In genomic region chr3R:18758548-18759257, dm6 we compare ENCODE assay signal across 1 fruit fly cellular context.
TF ChIP-seq lines count a peak whose summit lies in the region.

Epg5 (minus strand) TSS chr3R:18758873.

TF ChIP-seq in whole organism, embryonic, 481 proteins besides CTCF, POLR2A, EP300 and RAD21 (continued from another document and continues in another):
- TF ChIP-seq lilli (GFP tag; optimal IDR thresholded peaks at IDR 0.05; lab: Kevin White, UChicago), result peak; percentile 89
- peak; percentile 72 for TF ChIP-seq sisA (GFP tag; IDR thresholded peaks at IDR 0.05; lab: Robert Waterston, UW)
- TF ChIP-seq dmrt99B (tag; optimal IDR thresholded peaks at IDR 0.05; lab: Kevin White, UChicago), result no peak
- TF ChIP-seq Usf (GFP tag; optimal IDR thresholded peaks at IDR 0.05; lab: Kevin White, UChicago), result no peak
- no peak for TF ChIP-seq grau (tag; optimal IDR thresholded peaks at IDR 0.05; lab: Kevin White, UChicago)
- TF ChIP-seq exex (tag; optimal IDR thresholded peaks at IDR 0.05; lab: Kevin White, UChicago), result no peak
- no peak for TF ChIP-seq tio (GFP tag; optimal IDR thresholded peaks at IDR 0.05; lab: Kevin White, UChicago)
- 0 out of 2 replicates have a peak, but pooled peaks have one; percentile 33 for TF ChIP-seq Awh (GFP tag; IDR thresholded peaks at IDR 0.05; lab: Robert Waterston, UW)
- TF ChIP-seq Hr3 (GFP tag; optimal IDR thresholded peaks at IDR 0.05; lab: Kevin White, UChicago), result peak; percentile 66
- TF ChIP-seq Myb (GFP tag; optimal IDR thresholded peaks at IDR 0.05; lab: Kevin White, UChicago), result peak; percentile 73
- peak; percentile 31; the same call in 1 of the 3 replicates for TF ChIP-seq B-H1 (GFP tag; IDR thresholded peaks at IDR 0.05; lab: Robert Waterston, UW)
- 0 out of 2 replicates have a peak, but pooled peaks have one; percentile 17 for TF ChIP-seq CG17612 (GFP tag; IDR thresholded peaks at IDR 0.05; lab: Robert Waterston, UW)
- no peak for TF ChIP-seq gcm (GFP tag; optimal IDR thresholded peaks at IDR 0.05; lab: Kevin White, UChicago)
- 0 out of 3 replicates have a peak, but pooled peaks have one; percentile 18 for TF ChIP-seq CG2889 (GFP tag; IDR thresholded peaks at IDR 0.05; lab: Robert Waterston, UW)
- TF ChIP-seq ro (GFP tag; IDR thresholded peaks at IDR 0.05; lab: Robert Waterston, UW), result no peak
- TF ChIP-seq Vsx1 (GFP tag; optimal IDR thresholded peaks at IDR 0.05; lab: Kevin White, UChicago), result no peak
- peak in 1 of 2 experiments; percentile 74 for TF ChIP-seq Pdp1 (GFP tag; optimal IDR thresholded peaks at IDR 0.05; lab: Kevin White, UChicago)
- no peak for TF ChIP-seq CG13123 (GFP tag; optimal IDR thresholded peaks at IDR 0.05; lab: Kevin White, UChicago)
- TF ChIP-seq kah (GFP tag; optimal IDR thresholded peaks at IDR 0.05; lab: Kevin White, UChicago), result no peak
- TF ChIP-seq CG14014 (GFP tag; IDR thresholded peaks at IDR 0.05; lab: Robert Waterston, UW), result peak; percentile 81
- TF ChIP-seq HLH3B (GFP tag; IDR thresholded peaks at IDR 0.05; lab: Robert Waterston, UW), result peak; percentile 39; the same call in 1 of the 2 replicates
- peak; percentile 76 for TF ChIP-seq Ets97D (GFP tag; optimal IDR thresholded peaks at IDR 0.05; lab: Kevin White, UChicago)
- TF ChIP-seq CG8089 (GFP tag; optimal IDR thresholded peaks at IDR 0.05; lab: Kevin White, UChicago), result peak; percentile 45
- TF ChIP-seq Hey (tag; optimal IDR thresholded peaks at IDR 0.05; lab: Kevin White, UChicago), result no peak
- no peak for TF ChIP-seq CG3407 (GFP tag; optimal IDR thresholded peaks at IDR 0.05; lab: Kevin White, UChicago)
- peak; percentile 61; the same call in 2 of the 3 replicates for TF ChIP-seq Optix (GFP tag; IDR thresholded peaks at IDR 0.05; lab: Robert Waterston, UW)
- no peak for TF ChIP-seq twi (tag; optimal IDR thresholded peaks at IDR 0.05; lab: Kevin White, UChicago)
- peak; percentile 53 for TF ChIP-seq luna (GFP tag; optimal IDR thresholded peaks at IDR 0.05; lab: Kevin White, UChicago)
- TF ChIP-seq chif (GFP tag; optimal IDR thresholded peaks at IDR 0.05; lab: Kevin White, UChicago), result peak; percentile 34 to 65
- TF ChIP-seq cwo (GFP tag; optimal IDR thresholded peaks at IDR 0.05; lab: Kevin White, UChicago), result no peak
- TF ChIP-seq chm (GFP tag; IDR thresholded peaks at IDR 0.05; lab: Robert Waterston, UW), result no peak
- TF ChIP-seq Opbp (GFP tag; IDR thresholded peaks at IDR 0.05; lab: Robert Waterston, UW; ENCODE audit: partially characterized antibody), result peak; percentile 94
- TF ChIP-seq E2f1 (GFP tag; IDR thresholded peaks at IDR 0.05; lab: Robert Waterston, UW), result peak; percentile 71
- no peak for TF ChIP-seq fd3F (GFP tag; optimal IDR thresholded peaks at IDR 0.05; lab: Kevin White, UChicago)
- TF ChIP-seq ewg (GFP tag; optimal IDR thresholded peaks at IDR 0.05; lab: Kevin White, UChicago), result peak; percentile 27
- peak; percentile 83 for TF ChIP-seq MBD-R2 (GFP tag; IDR thresholded peaks at IDR 0.05; lab: Robert Waterston, UW)
- TF ChIP-seq sima (GFP tag; optimal IDR thresholded peaks at IDR 0.05; lab: Kevin White, UChicago), result no peak
- no peak for TF ChIP-seq mirr (GFP tag; optimal IDR thresholded peaks at IDR 0.05; lab: Kevin White, UChicago)
- no peak for TF ChIP-seq CG10321 (GFP tag; IDR thresholded peaks at IDR 0.05; lab: Robert Waterston, UW)
- TF ChIP-seq grn (GFP tag; optimal IDR thresholded peaks at IDR 0.05; lab: Kevin White, UChicago), result no peak
- TF ChIP-seq lmd (GFP tag; IDR thresholded peaks at IDR 0.05; lab: Robert Waterston, UW), result peak; percentile 77
- TF ChIP-seq MESR4 (GFP tag; optimal IDR thresholded peaks at IDR 0.05; lab: Kevin White, UChicago), result peak; percentile 55
- TF ChIP-seq CG12942 (GFP tag; optimal IDR thresholded peaks at IDR 0.05; lab: Kevin White, UChicago), result peak; percentile 75
- TF ChIP-seq CG1233 (GFP tag; optimal IDR thresholded peaks at IDR 0.05; lab: Kevin White, UChicago), result no peak
- TF ChIP-seq Dfd (GFP tag; optimal IDR thresholded peaks at IDR 0.05; lab: Kevin White, UChicago), result no peak
- TF ChIP-seq Atf-2 (GFP tag; optimal IDR thresholded peaks at IDR 0.05; lab: Kevin White, UChicago), result peak; percentile 55
- no peak for TF ChIP-seq org-1 (GFP tag; optimal IDR thresholded peaks at IDR 0.05; lab: Kevin White, UChicago)
- no peak for TF ChIP-seq dati (GFP tag; IDR thresholded peaks at IDR 0.05; lab: Robert Waterston, UW)
- TF ChIP-seq run (tag; optimal IDR thresholded peaks at IDR 0.05; lab: Kevin White, UChicago), result no peak
- no peak for TF ChIP-seq Oli (tag; optimal IDR thresholded peaks at IDR 0.05; lab: Kevin White, UChicago)
- TF ChIP-seq CG18262 (tag; optimal IDR thresholded peaks at IDR 0.05; lab: Kevin White, UChicago), result no peak
- TF ChIP-seq CG7987 (GFP tag; optimal IDR thresholded peaks at IDR 0.05; lab: Kevin White, UChicago), result peak; percentile 40
- TF ChIP-seq zfh2 (GFP tag; optimal IDR thresholded peaks at IDR 0.05; lab: Kevin White, UChicago), result peak; percentile 90
- no peak for TF ChIP-seq CG15269 (tag; optimal IDR thresholded peaks at IDR 0.05; lab: Kevin White, UChicago)
- TF ChIP-seq chinmo (GFP tag; IDR thresholded peaks at IDR 0.05; lab: Robert Waterston, UW; ENCODE audit: partially characterized antibody), result peak; percentile 88; the same call in 3 of the 4 replicates
- peak; percentile 99 for TF ChIP-seq Doc3 (GFP tag; IDR thresholded peaks at IDR 0.05; lab: Robert Waterston, UW; ENCODE audit: partially characterized antibody)
- TF ChIP-seq vvl (GFP tag; IDR thresholded peaks at IDR 0.05; lab: Robert Waterston, UW), result peak; percentile 53
- TF ChIP-seq PHDP (tag; optimal IDR thresholded peaks at IDR 0.05; lab: Kevin White, UChicago), result no peak
- TF ChIP-seq Gug (GFP tag; IDR thresholded peaks at IDR 0.05; lab: Robert Waterston, UW), result peak; percentile 83; the same call in 3 of the 4 replicates
- no peak for TF ChIP-seq CG17829 (tag; optimal IDR thresholded peaks at IDR 0.05; lab: Kevin White, UChicago)
- TF ChIP-seq CkIIα-i1 (GFP tag; IDR thresholded peaks at IDR 0.05; lab: Robert Waterston, UW), result no peak
- TF ChIP-seq sc (optimal IDR thresholded peaks at IDR 0.05; lab: Kevin White, UChicago), result no peak
- TF ChIP-seq sc (GFP tag; optimal IDR thresholded peaks at IDR 0.05; lab: Kevin White, UChicago), result no peak
- no peak for TF ChIP-seq CG8359 (GFP tag; optimal IDR thresholded peaks at IDR 0.05; lab: Kevin White, UChicago; ENCODE audit: borderline replicate concordance)
- TF ChIP-seq CG4730 (GFP tag; IDR thresholded peaks at IDR 0.05; lab: Robert Waterston, UW), result 0 out of 2 replicates have a peak, but pooled peaks have one; percentile 19
- peak; percentile 19 for TF ChIP-seq Ravus (GFP tag; IDR thresholded peaks at IDR 0.05; lab: Robert Waterston, UW)
- no peak for TF ChIP-seq bigmax (GFP tag; optimal IDR thresholded peaks at IDR 0.05; lab: Kevin White, UChicago)
- peak; percentile 74 for TF ChIP-seq CG12155 (GFP tag; optimal IDR thresholded peaks at IDR 0.05; lab: Kevin White, UChicago)
- TF ChIP-seq HmgZ (tag; optimal IDR thresholded peaks at IDR 0.05; lab: Kevin White, UChicago), result peak; percentile 89
- no peak for TF ChIP-seq cg (GFP tag; optimal IDR thresholded peaks at IDR 0.05; lab: Kevin White, UChicago)
- peak; percentile 75 for TF ChIP-seq vfl (GFP tag; optimal IDR thresholded peaks at IDR 0.05; lab: Kevin White, UChicago)
- peak; percentile 100 for TF ChIP-seq Dll (GFP tag; IDR thresholded peaks at IDR 0.05; lab: Robert Waterston, UW; ENCODE audit: partially characterized antibody)
- TF ChIP-seq CG6254 (GFP tag; optimal IDR thresholded peaks at IDR 0.05; lab: Kevin White, UChicago), result no peak
- TF ChIP-seq Ets65A (GFP tag; lab: Kevin White, UChicago), result peak; percentile 96
- TF ChIP-seq CG1529 (GFP tag; optimal IDR thresholded peaks at IDR 0.05; lab: Kevin White, UChicago), result no peak
- no peak for TF ChIP-seq CG6765 (GFP tag; optimal IDR thresholded peaks at IDR 0.05; lab: Kevin White, UChicago)
- TF ChIP-seq lola (GFP tag; optimal IDR thresholded peaks at IDR 0.05; lab: Kevin White, UChicago), result no peak
- TF ChIP-seq H15 (GFP tag; IDR thresholded peaks at IDR 0.05; lab: Robert Waterston, UW), result no peak
- no peak for TF ChIP-seq nerfin-1 (tag; optimal IDR thresholded peaks at IDR 0.05; lab: Kevin White, UChicago)
- peak; percentile 72 for TF ChIP-seq Aef1 (GFP tag; IDR thresholded peaks at IDR 0.05; lab: Robert Waterston, UW)
- no peak for TF ChIP-seq pita (GFP tag; optimal IDR thresholded peaks at IDR 0.05; lab: Kevin White, UChicago)
- TF ChIP-seq hth (optimal IDR thresholded peaks at IDR 0.05; lab: Kevin White, UChicago), result no peak
- TF ChIP-seq B-H2 (GFP tag; optimal IDR thresholded peaks at IDR 0.05; lab: Kevin White, UChicago), result no peak
- peak; percentile 98 for TF ChIP-seq CG16813 (GFP tag; IDR thresholded peaks at IDR 0.05; lab: Robert Waterston, UW; ENCODE audit: partially characterized antibody)
- TF ChIP-seq CG30020 (tag; optimal IDR thresholded peaks at IDR 0.05; lab: Kevin White, UChicago), result no peak
- no peak for TF ChIP-seq ara (GFP tag; IDR thresholded peaks at IDR 0.05; lab: Robert Waterston, UW)
- TF ChIP-seq Elba2 (GFP tag; optimal IDR thresholded peaks at IDR 0.05; lab: Kevin White, UChicago), result no peak
- TF ChIP-seq CG10274 (GFP tag; optimal IDR thresholded peaks at IDR 0.05; lab: Kevin White, UChicago), result no peak
- TF ChIP-seq CG10462 (GFP tag; optimal IDR thresholded peaks at IDR 0.05; lab: Kevin White, UChicago), result peak; percentile 30
- peak; percentile 98 for TF ChIP-seq CG14860 (GFP tag; IDR thresholded peaks at IDR 0.05; lab: Robert Waterston, UW; ENCODE audit: partially characterized antibody)
- TF ChIP-seq bowl (GFP tag; IDR thresholded peaks at IDR 0.05; lab: Robert Waterston, UW), result no peak
- peak; percentile 66; the same call in 2 of the 3 replicates for TF ChIP-seq so (GFP tag; IDR thresholded peaks at IDR 0.05; lab: Robert Waterston, UW)
- TF ChIP-seq CG9797 (GFP tag; optimal IDR thresholded peaks at IDR 0.05; lab: Kevin White, UChicago), result peak; percentile 22
- TF ChIP-seq aop (GFP tag; IDR thresholded peaks at IDR 0.05; lab: Robert Waterston, UW), result no peak
- TF ChIP-seq CG32532 (GFP tag; IDR thresholded peaks at IDR 0.05; lab: Robert Waterston, UW), result peak; percentile 81
- TF ChIP-seq CG5245 (GFP tag; optimal IDR thresholded peaks at IDR 0.05; lab: Kevin White, UChicago), result peak; percentile 32
- TF ChIP-seq Stat92E (GFP tag; optimal IDR thresholded peaks at IDR 0.05; lab: Kevin White, UChicago), result no peak
- peak; percentile 90 for TF ChIP-seq E2f2 (GFP tag; IDR thresholded peaks at IDR 0.05; lab: Robert Waterston, UW)
- no peak for TF ChIP-seq CG12219 (GFP tag; optimal IDR thresholded peaks at IDR 0.05; lab: Kevin White, UChicago)
- peak; percentile 94 for TF ChIP-seq CG9932 (GFP tag; IDR thresholded peaks at IDR 0.05; lab: Robert Waterston, UW)
- TF ChIP-seq tup (GFP tag; optimal IDR thresholded peaks at IDR 0.05; lab: Kevin White, UChicago), result peak; percentile 69
- TF ChIP-seq CG17186 (GFP tag; optimal IDR thresholded peaks at IDR 0.05; lab: Kevin White, UChicago), result peak; percentile 4
- peak; percentile 96 for TF ChIP-seq Bgb (GFP tag; IDR thresholded peaks at IDR 0.05; lab: Robert Waterston, UW; ENCODE audit: partially characterized antibody)
- TF ChIP-seq YL-1 (GFP tag; optimal IDR thresholded peaks at IDR 0.05; lab: Kevin White, UChicago), result peak; percentile 78
- TF ChIP-seq toy (GFP tag; IDR thresholded peaks at IDR 0.05; lab: Robert Waterston, UW), result no peak
- TF ChIP-seq CG4424 (GFP tag; optimal IDR thresholded peaks at IDR 0.05; lab: Kevin White, UChicago), result peak; percentile 72
- TF ChIP-seq CG15696 (tag; optimal IDR thresholded peaks at IDR 0.05; lab: Kevin White, UChicago), result peak; percentile 71
- peak; percentile 46; the same call in 1 of the 3 replicates for TF ChIP-seq ci (GFP tag; IDR thresholded peaks at IDR 0.05; lab: Robert Waterston, UW)
- TF ChIP-seq MTF-1 (GFP tag; optimal IDR thresholded peaks at IDR 0.05; lab: Kevin White, UChicago; ENCODE audit: borderline replicate concordance), result no peak
- peak; percentile 11 for TF ChIP-seq CG31388 (GFP tag; optimal IDR thresholded peaks at IDR 0.05; lab: Kevin White, UChicago)
- TF ChIP-seq CG7372 (GFP tag; IDR thresholded peaks at IDR 0.05; lab: Robert Waterston, UW), result peak; percentile 71
- peak; percentile 80 for TF ChIP-seq slou (GFP tag; optimal IDR thresholded peaks at IDR 0.05; lab: Kevin White, UChicago)
- no peak for TF ChIP-seq CG5180 (GFP tag; optimal IDR thresholded peaks at IDR 0.05; lab: Kevin White, UChicago)
- TF ChIP-seq unc-4 (GFP tag; IDR thresholded peaks at IDR 0.05; lab: Robert Waterston, UW; ENCODE audit: partially characterized antibody), result peak; percentile 97
- TF ChIP-seq nom (GFP tag; optimal IDR thresholded peaks at IDR 0.05; lab: Kevin White, UChicago), result no peak
- TF ChIP-seq CG3726 (GFP tag; IDR thresholded peaks at IDR 0.05; lab: Robert Waterston, UW), result no peak
- no peak for TF ChIP-seq crol (GFP tag; IDR thresholded peaks at IDR 0.05; lab: Robert Waterston, UW)
- TF ChIP-seq CG6683 (GFP tag; optimal IDR thresholded peaks at IDR 0.05; lab: Kevin White, UChicago), result no peak
- TF ChIP-seq tna (GFP tag; IDR thresholded peaks at IDR 0.05; lab: Robert Waterston, UW; ENCODE audit: partially characterized antibody), result peak; percentile 85
- TF ChIP-seq Sry-δ (GFP tag; optimal IDR thresholded peaks at IDR 0.05; lab: Kevin White, UChicago), result peak; percentile 92
- peak; percentile 20 for TF ChIP-seq CG3838 (GFP tag; optimal IDR thresholded peaks at IDR 0.05; lab: Kevin White, UChicago)
- peak; percentile 76 for TF ChIP-seq Max (GFP tag; optimal IDR thresholded peaks at IDR 0.05; lab: Kevin White, UChicago)
- TF ChIP-seq ftz-f1 (GFP tag; optimal IDR thresholded peaks at IDR 0.05; lab: Kevin White, UChicago), result peak; percentile 42
- TF ChIP-seq CG10147 (GFP tag; optimal IDR thresholded peaks at IDR 0.05; lab: Kevin White, UChicago), result no peak
- TF ChIP-seq Trl (optimal IDR thresholded peaks at IDR 0.05; lab: Kevin White, UChicago), result no peak
- peak; percentile 70 for TF ChIP-seq Trl (GFP tag; optimal IDR thresholded peaks at IDR 0.05; lab: Kevin White, UChicago)
- TF ChIP-seq caup (GFP tag; optimal IDR thresholded peaks at IDR 0.05; lab: Kevin White, UChicago; ENCODE audit: severe bottlenecking), result no peak
- no peak for TF ChIP-seq CG1024 (GFP tag; IDR thresholded peaks at IDR 0.05; lab: Robert Waterston, UW)
- TF ChIP-seq ap (GFP tag; IDR thresholded peaks at IDR 0.05; lab: Robert Waterston, UW), result no peak
- TF ChIP-seq disco-r (GFP tag; optimal IDR thresholded peaks at IDR 0.05; lab: Kevin White, UChicago), result no peak
- no peak for TF ChIP-seq CG31441 (GFP tag; IDR thresholded peaks at IDR 0.05; lab: Robert Waterston, UW)
- TF ChIP-seq CG9817 (tag; optimal IDR thresholded peaks at IDR 0.05; lab: Kevin White, UChicago), result peak; percentile 78
- TF ChIP-seq stc (GFP tag; IDR thresholded peaks at IDR 0.05; lab: Robert Waterston, UW), result no peak
